In genomic region chr3R:21347815-21348186, dm6 we compare ENCODE assay signal across 1 fruit fly cellular context.
TF ChIP-seq lines count a peak whose summit lies in the region.

No protein-coding gene starts in this region.

TF ChIP-seq in whole organism, embryonic, 481 proteins besides CTCF, POLR2A, EP300 and RAD21 (continued from another document):
- peak in 1 of 2 experiments; percentile 31 for TF ChIP-seq Pdp1 (GFP tag; optimal IDR thresholded peaks at IDR 0.05; lab: Kevin White, UChicago)
- no peak for TF ChIP-seq CG30020 (tag; optimal IDR thresholded peaks at IDR 0.05; lab: Kevin White, UChicago)
- peak; percentile 0 for TF ChIP-seq CG8924 (tag; optimal IDR thresholded peaks at IDR 0.05; lab: Kevin White, UChicago)
- TF ChIP-seq CG1603 (tag; optimal IDR thresholded peaks at IDR 0.05; lab: Kevin White, UChicago), result peak; percentile 4
- TF ChIP-seq CG2116 (GFP tag; optimal IDR thresholded peaks at IDR 0.05; lab: Kevin White, UChicago), result no peak
- no peak for TF ChIP-seq Hr78 (GFP tag; optimal IDR thresholded peaks at IDR 0.05; lab: Kevin White, UChicago)
- TF ChIP-seq CG12391 (tag; optimal IDR thresholded peaks at IDR 0.05; lab: Kevin White, UChicago), result peak; percentile 13
- TF ChIP-seq CG18262 (tag; optimal IDR thresholded peaks at IDR 0.05; lab: Kevin White, UChicago), result peak; percentile 72
- peak; percentile 10 for TF ChIP-seq CG17829 (tag; optimal IDR thresholded peaks at IDR 0.05; lab: Kevin White, UChicago)
- no peak for TF ChIP-seq CG1832 (GFP tag; optimal IDR thresholded peaks at IDR 0.05; lab: Kevin White, UChicago)
- TF ChIP-seq Aef1 (GFP tag; IDR thresholded peaks at IDR 0.05; lab: Robert Waterston, UW), result no peak
- no peak for TF ChIP-seq CG10209 (GFP tag; optimal IDR thresholded peaks at IDR 0.05; lab: Kevin White, UChicago)
- peak; percentile 35 for TF ChIP-seq tio (GFP tag; optimal IDR thresholded peaks at IDR 0.05; lab: Kevin White, UChicago)
- TF ChIP-seq CG1602 (GFP tag; optimal IDR thresholded peaks at IDR 0.05; lab: Kevin White, UChicago), result peak; percentile 15
- peak; percentile 41 for TF ChIP-seq Blimp-1 (GFP tag; optimal IDR thresholded peaks at IDR 0.05; lab: Kevin White, UChicago)
- peak; percentile 35 for TF ChIP-seq D19A (tag; optimal IDR thresholded peaks at IDR 0.05; lab: Kevin White, UChicago)
- TF ChIP-seq Jarid2 (GFP tag; optimal IDR thresholded peaks at IDR 0.05; lab: Kevin White, UChicago), result peak; percentile 16
- TF ChIP-seq lola (GFP tag; optimal IDR thresholded peaks at IDR 0.05; lab: Kevin White, UChicago), result peak in 1 of 3 experiments; percentile 46
- TF ChIP-seq en (GFP tag; optimal IDR thresholded peaks at IDR 0.05; lab: Kevin White, UChicago), result no peak
- no peak for TF ChIP-seq CG2129 (GFP tag; IDR thresholded peaks at IDR 0.05; lab: Robert Waterston, UW; ENCODE audit: partially characterized antibody)
- peak; percentile 51 for TF ChIP-seq CG17328 (GFP tag; IDR thresholded peaks at IDR 0.05; lab: Robert Waterston, UW)
- TF ChIP-seq Ptx1 (GFP tag; IDR thresholded peaks at IDR 0.05; lab: Robert Waterston, UW), result 0 out of 2 replicates have a peak, but pooled peaks have one; percentile 25
- TF ChIP-seq CG32767 (GFP tag; IDR thresholded peaks at IDR 0.05; lab: Robert Waterston, UW), result 0 out of 2 replicates have a peak, but pooled peaks have one; percentile 43
- TF ChIP-seq grau (tag; optimal IDR thresholded peaks at IDR 0.05; lab: Kevin White, UChicago), result peak; percentile 34
- no peak for TF ChIP-seq cwo (GFP tag; optimal IDR thresholded peaks at IDR 0.05; lab: Kevin White, UChicago)
- peak; percentile 50 for TF ChIP-seq phol (tag; optimal IDR thresholded peaks at IDR 0.05; lab: Kevin White, UChicago)
- TF ChIP-seq mam (GFP tag; optimal IDR thresholded peaks at IDR 0.05; lab: Kevin White, UChicago), result no peak
- no peak for TF ChIP-seq D (optimal IDR thresholded peaks at IDR 0.05; lab: Kevin White, UChicago)
- peak; percentile 33 for TF ChIP-seq D (GFP tag; optimal IDR thresholded peaks at IDR 0.05; lab: Kevin White, UChicago)
- TF ChIP-seq Elba2 (GFP tag; optimal IDR thresholded peaks at IDR 0.05; lab: Kevin White, UChicago), result no peak
- 0 out of 4 replicates have a peak, but pooled peaks have one; percentile 8 for TF ChIP-seq Gug (GFP tag; IDR thresholded peaks at IDR 0.05; lab: Robert Waterston, UW)
- no peak for TF ChIP-seq tll (GFP tag; optimal IDR thresholded peaks at IDR 0.05; lab: Kevin White, UChicago)
- no peak for TF ChIP-seq prd (optimal IDR thresholded peaks at IDR 0.05; lab: Kevin White, UChicago)
- TF ChIP-seq prd (GFP tag; IDR thresholded peaks at IDR 0.05; lab: Robert Waterston, UW), result peak; percentile 32; the same call in 1 of the 3 replicates
- TF ChIP-seq yki (optimal IDR thresholded peaks at IDR 0.05; lab: Kevin White, UChicago), result no peak
- peak; percentile 8 for TF ChIP-seq CG16863 (GFP tag; optimal IDR thresholded peaks at IDR 0.05; lab: Kevin White, UChicago)
- TF ChIP-seq nmo (GFP tag; optimal IDR thresholded peaks at IDR 0.05; lab: Kevin White, UChicago), result peak; percentile 23
- no peak for TF ChIP-seq CG8290 (GFP tag; optimal IDR thresholded peaks at IDR 0.05; lab: Kevin White, UChicago)
- TF ChIP-seq CG8290 (tag; optimal IDR thresholded peaks at IDR 0.05; lab: Kevin White, UChicago), result no peak
- peak; percentile 83 for TF ChIP-seq sens (GFP tag; lab: Kevin White, UChicago)
- peak; percentile 36 for TF ChIP-seq CG8388 (GFP tag; optimal IDR thresholded peaks at IDR 0.05; lab: Kevin White, UChicago)
- peak; percentile 32 for TF ChIP-seq az2 (GFP tag; optimal IDR thresholded peaks at IDR 0.05; lab: Kevin White, UChicago)
- TF ChIP-seq hb (GFP tag; IDR thresholded peaks at IDR 0.05; lab: Robert Waterston, UW; ENCODE audit: partially characterized antibody), result no peak
- no peak for TF ChIP-seq Nf-YA (GFP tag; IDR thresholded peaks at IDR 0.05; lab: Robert Waterston, UW)
- no peak for TF ChIP-seq amos (GFP tag; IDR thresholded peaks at IDR 0.05; lab: Robert Waterston, UW; ENCODE audit: partially characterized antibody)
- TF ChIP-seq eyg (GFP tag; optimal IDR thresholded peaks at IDR 0.05; lab: Kevin White, UChicago), result no peak
- TF ChIP-seq fd96Cb (tag; optimal IDR thresholded peaks at IDR 0.05; lab: Kevin White, UChicago), result peak; percentile 25
- TF ChIP-seq bsh (GFP tag; optimal IDR thresholded peaks at IDR 0.05; lab: Kevin White, UChicago), result peak in 1 of 2 experiments; percentile 37
- no peak for TF ChIP-seq HLH3B (GFP tag; IDR thresholded peaks at IDR 0.05; lab: Robert Waterston, UW)
- TF ChIP-seq CG6813 (GFP tag; optimal IDR thresholded peaks at IDR 0.05; lab: Kevin White, UChicago), result peak; percentile 28
- peak; percentile 68 for TF ChIP-seq CG12155 (GFP tag; optimal IDR thresholded peaks at IDR 0.05; lab: Kevin White, UChicago)
- peak in 1 of 2 experiments; percentile 13 for TF ChIP-seq dpn (GFP tag; optimal IDR thresholded peaks at IDR 0.05; lab: Kevin White, UChicago)
- TF ChIP-seq CG30431 (GFP tag; optimal IDR thresholded peaks at IDR 0.05; lab: Kevin White, UChicago), result no peak
- TF ChIP-seq Hr51 (GFP tag; optimal IDR thresholded peaks at IDR 0.05; lab: Kevin White, UChicago), result peak in 1 of 2 experiments; percentile 27
- TF ChIP-seq Gsc (GFP tag; IDR thresholded peaks at IDR 0.05; lab: Robert Waterston, UW), result no peak
- TF ChIP-seq Mrtf (GFP tag; IDR thresholded peaks at IDR 0.05; lab: Robert Waterston, UW), result 0 out of 3 replicates have a peak, but pooled peaks have one; percentile 24
- peak; percentile 21 for TF ChIP-seq Meics (GFP tag; optimal IDR thresholded peaks at IDR 0.05; lab: Kevin White, UChicago)
- peak; percentile 35 for TF ChIP-seq CG7839 (tag; optimal IDR thresholded peaks at IDR 0.05; lab: Kevin White, UChicago)
- TF ChIP-seq CG2202 (tag; optimal IDR thresholded peaks at IDR 0.05; lab: Kevin White, UChicago), result no peak
- no peak; the same call in 2 of the 3 replicates for TF ChIP-seq dysf (GFP tag; IDR thresholded peaks at IDR 0.05; lab: Robert Waterston, UW)
- peak; percentile 52; the same call in 1 of the 2 replicates for TF ChIP-seq chm (GFP tag; IDR thresholded peaks at IDR 0.05; lab: Robert Waterston, UW)
- 0 out of 2 replicates have a peak, but pooled peaks have one; percentile 21 for TF ChIP-seq esg (GFP tag; conservative IDR thresholded peaks at IDR 0.05; lab: Robert Waterston, UW)
- no peak for TF ChIP-seq H15 (GFP tag; IDR thresholded peaks at IDR 0.05; lab: Robert Waterston, UW)
- TF ChIP-seq zf30C (GFP tag; optimal IDR thresholded peaks at IDR 0.05; lab: Kevin White, UChicago), result peak; percentile 32
- no peak for TF ChIP-seq HLHmδ (GFP tag; optimal IDR thresholded peaks at IDR 0.05; lab: Kevin White, UChicago)
- TF ChIP-seq onecut (GFP tag; IDR thresholded peaks at IDR 0.05; lab: Robert Waterston, UW), result peak; percentile 3
- TF ChIP-seq slbo (GFP tag; IDR thresholded peaks at IDR 0.05; lab: Robert Waterston, UW), result peak; percentile 22; the same call in 1 of the 2 replicates
- TF ChIP-seq chn (GFP tag; optimal IDR thresholded peaks at IDR 0.05; lab: Kevin White, UChicago), result peak; percentile 5
- peak; percentile 38 for TF ChIP-seq Sox102F (GFP tag; optimal IDR thresholded peaks at IDR 0.05; lab: Kevin White, UChicago)
- TF ChIP-seq CG33557 (GFP tag; optimal IDR thresholded peaks at IDR 0.05; lab: Kevin White, UChicago), result no peak
- TF ChIP-seq CG10979 (tag; optimal IDR thresholded peaks at IDR 0.05; lab: Kevin White, UChicago), result peak; percentile 44
- no peak for TF ChIP-seq lov (optimal IDR thresholded peaks at IDR 0.05; lab: Kevin White, UChicago)
- TF ChIP-seq lov (GFP tag; IDR thresholded peaks at IDR 0.05; lab: Robert Waterston, UW), result no peak
- 0 out of 2 replicates have a peak, but pooled peaks have one; percentile 14 for TF ChIP-seq Ada2b (GFP tag; IDR thresholded peaks at IDR 0.05; lab: Robert Waterston, UW)
- peak; percentile 52 for TF ChIP-seq CG30403 (GFP tag; optimal IDR thresholded peaks at IDR 0.05; lab: Kevin White, UChicago)
- TF ChIP-seq CG14050 (GFP tag; IDR thresholded peaks at IDR 0.05; lab: Robert Waterston, UW), result no peak
- TF ChIP-seq Ssrp (tag; optimal IDR thresholded peaks at IDR 0.05; lab: Kevin White, UChicago), result peak; percentile 31
- TF ChIP-seq nerfin-2 (GFP tag; IDR thresholded peaks at IDR 0.05; lab: Robert Waterston, UW; ENCODE audit: partially characterized antibody), result no peak
- peak; percentile 27; the same call in 1 of the 3 replicates for TF ChIP-seq zfh1 (GFP tag; IDR thresholded peaks at IDR 0.05; lab: Robert Waterston, UW)
- no peak for TF ChIP-seq Bteb2 (GFP tag; optimal IDR thresholded peaks at IDR 0.05; lab: Kevin White, UChicago)
- TF ChIP-seq CG32532 (GFP tag; IDR thresholded peaks at IDR 0.05; lab: Robert Waterston, UW), result 0 out of 2 replicates have a peak, but pooled peaks have one; percentile 39
- TF ChIP-seq CG1233 (GFP tag; optimal IDR thresholded peaks at IDR 0.05; lab: Kevin White, UChicago), result peak; percentile 1
- peak; percentile 52 for TF ChIP-seq Sox100B (GFP tag; optimal IDR thresholded peaks at IDR 0.05; lab: Kevin White, UChicago)
- TF ChIP-seq CG2678 (tag; optimal IDR thresholded peaks at IDR 0.05; lab: Kevin White, UChicago), result peak; percentile 46
- no peak for TF ChIP-seq CG13424 (tag; optimal IDR thresholded peaks at IDR 0.05; lab: Kevin White, UChicago)
- TF ChIP-seq dmrt11E (tag; optimal IDR thresholded peaks at IDR 0.05; lab: Kevin White, UChicago), result peak; percentile 39
